Fruit fly (Drosophila melanogaster): ENCODE data around the gene Vlet.

Vlet gene

DNA sequence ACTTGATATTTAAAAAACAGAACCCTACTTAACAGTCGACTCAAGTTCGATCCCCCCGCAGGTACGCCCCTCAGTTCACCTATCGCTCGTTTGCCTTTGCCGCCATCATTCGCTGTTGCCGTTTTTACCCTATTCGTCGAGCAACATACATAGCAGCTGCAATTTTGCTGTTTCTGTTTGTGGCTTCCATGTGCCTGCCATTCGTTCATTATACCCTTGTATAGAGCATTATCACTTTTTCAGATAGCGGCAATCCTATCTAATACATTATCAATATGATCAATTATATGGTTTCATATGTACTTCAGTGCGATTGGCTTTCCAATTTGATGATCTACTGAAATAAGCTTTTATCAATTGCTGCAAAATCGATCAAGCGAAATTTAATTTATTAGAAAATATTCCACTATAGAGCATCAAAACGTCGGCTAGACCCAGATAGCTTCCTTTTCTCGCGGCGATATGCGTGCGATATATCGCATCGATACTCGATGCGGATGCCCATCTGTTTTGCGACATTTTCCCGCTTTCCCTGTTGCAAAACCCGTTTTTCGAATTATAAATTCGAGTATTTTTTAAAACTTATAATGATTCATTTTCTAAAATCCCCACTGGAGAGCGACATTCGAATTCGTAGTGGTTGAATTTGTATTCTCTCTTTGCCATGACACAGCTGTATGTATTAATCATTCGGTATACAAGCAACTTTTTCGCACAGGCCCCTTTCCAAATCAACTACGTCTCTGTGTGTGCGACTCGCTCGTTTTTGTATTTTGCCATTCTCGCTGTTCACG lies 37.7 kb upstream of the Vlet start:
- peak; percentile 93 for TF ChIP-seq CG8301 (tag; optimal IDR thresholded peaks at IDR 0.05)
- peak; percentile 58 for TF ChIP-seq Ets98B (GFP tag; IDR thresholded peaks at IDR 0.05)
- peak; percentile 88 for TF ChIP-seq CG17806 (tag; optimal IDR thresholded peaks at IDR 0.05)
- TF ChIP-seq CG34367 (tag; optimal IDR thresholded peaks at IDR 0.05): peak; percentile 88
- peak; percentile 79 for TF ChIP-seq CG13204 (GFP tag; optimal IDR thresholded peaks at IDR 0.05)
- TF ChIP-seq CG14655 (GFP tag; optimal IDR thresholded peaks at IDR 0.05): peak; percentile 95
- TF ChIP-seq fd96Ca (GFP tag; IDR thresholded peaks at IDR 0.05): peak; percentile 91
- peak; percentile 76 for TF ChIP-seq CG4496 (GFP tag; IDR thresholded peaks at IDR 0.05)
- peak; percentile 87 for TF ChIP-seq D1 (tag; optimal IDR thresholded peaks at IDR 0.05)
- peak; percentile 89 for TF ChIP-seq Snoo (tag; optimal IDR thresholded peaks at IDR 0.05)
- TF ChIP-seq EcR (GFP tag; optimal IDR thresholded peaks at IDR 0.05): no peak
- peak; percentile 95 for TF ChIP-seq CG8159 (tag; optimal IDR thresholded peaks at IDR 0.05)
- peak; percentile 56 for TF ChIP-seq CG10348 (GFP tag; IDR thresholded peaks at IDR 0.05)
- TF ChIP-seq CG12605 (GFP tag; IDR thresholded peaks at IDR 0.05): peak; percentile 78
- TF ChIP-seq Pif1B (GFP tag; optimal IDR thresholded peaks at IDR 0.05): peak; percentile 94
- TF ChIP-seq CG15710 (tag; optimal IDR thresholded peaks at IDR 0.05): peak; percentile 90
- TF ChIP-seq gl (tag; optimal IDR thresholded peaks at IDR 0.05): peak; percentile 81
- peak; percentile 61 for TF ChIP-seq rn (GFP tag; IDR thresholded peaks at IDR 0.05)
- peak; percentile 89 for TF ChIP-seq CG9948 (tag; optimal IDR thresholded peaks at IDR 0.05)
- TF ChIP-seq Pif1A (GFP tag; optimal IDR thresholded peaks at IDR 0.05): peak; percentile 85
- TF ChIP-seq CG32121 (GFP tag; IDR thresholded peaks at IDR 0.05): peak; percentile 86

DNA sequence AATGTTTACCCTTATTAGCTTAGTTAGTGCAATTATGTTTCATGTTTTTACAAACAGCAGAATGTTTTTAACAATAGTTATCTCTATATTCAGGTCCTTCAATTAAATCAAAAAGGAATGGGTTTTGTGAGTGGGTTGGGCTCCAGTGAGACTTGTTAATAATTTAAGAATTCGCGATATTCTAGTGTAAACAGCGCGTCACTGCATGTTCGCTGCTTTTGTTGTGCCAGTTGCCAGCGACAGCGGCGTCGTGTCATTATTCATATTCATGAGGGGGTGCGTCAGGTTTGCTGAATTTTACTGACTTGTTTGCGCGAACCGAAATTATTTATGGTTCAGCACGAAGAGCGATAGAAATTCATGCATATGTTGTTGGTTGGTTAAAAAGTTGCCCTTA lies 36.9 kb upstream of the Vlet start, which contains the start of gene Amun:
Amun (minus strand) TSS at position 303 of the 397 bp plus-strand sequence.
- no peak for TF ChIP-seq CG12605 (GFP tag; IDR thresholded peaks at IDR 0.05)
- TF ChIP-seq CG17806 (tag; optimal IDR thresholded peaks at IDR 0.05): peak; percentile 47
- no peak for TF ChIP-seq CG34367 (tag; optimal IDR thresholded peaks at IDR 0.05)
- no peak for TF ChIP-seq CG13204 (GFP tag; optimal IDR thresholded peaks at IDR 0.05)
- TF ChIP-seq EcR (GFP tag; optimal IDR thresholded peaks at IDR 0.05): no peak
- TF ChIP-seq Ets98B (GFP tag; IDR thresholded peaks at IDR 0.05): no peak
- peak; percentile 52 for TF ChIP-seq CG14655 (GFP tag; optimal IDR thresholded peaks at IDR 0.05)
- TF ChIP-seq CG9948 (tag; optimal IDR thresholded peaks at IDR 0.05): peak; percentile 44
- peak; percentile 22 for TF ChIP-seq D1 (tag; optimal IDR thresholded peaks at IDR 0.05)
- TF ChIP-seq Pif1B (GFP tag; optimal IDR thresholded peaks at IDR 0.05): peak; percentile 34
- no peak for TF ChIP-seq gl (tag; optimal IDR thresholded peaks at IDR 0.05)
- no peak for TF ChIP-seq CG32121 (GFP tag; IDR thresholded peaks at IDR 0.05)
- peak; percentile 57 for TF ChIP-seq CG8301 (tag; optimal IDR thresholded peaks at IDR 0.05)
- TF ChIP-seq Pif1A (GFP tag; optimal IDR thresholded peaks at IDR 0.05): peak; percentile 45
- TF ChIP-seq CG8159 (tag; optimal IDR thresholded peaks at IDR 0.05): peak; percentile 43
- TF ChIP-seq rn (GFP tag; IDR thresholded peaks at IDR 0.05): no peak
- TF ChIP-seq Snoo (tag; optimal IDR thresholded peaks at IDR 0.05): peak; percentile 19
- peak; percentile 52 for TF ChIP-seq CG15710 (tag; optimal IDR thresholded peaks at IDR 0.05)
- no peak; the same call in none of the 3 replicates for TF ChIP-seq fd96Ca (GFP tag; IDR thresholded peaks at IDR 0.05)
- peak; percentile 31 for TF ChIP-seq CG4496 (GFP tag; IDR thresholded peaks at IDR 0.05)
- no peak for TF ChIP-seq CG10348 (GFP tag; IDR thresholded peaks at IDR 0.05)

dm6 chrX:11714529-11715262 lies 36.3 kb upstream of the Vlet start:
- peak; percentile 38; the same call in 1 of the 2 replicates for TF ChIP-seq rn (GFP tag; IDR thresholded peaks at IDR 0.05)
- no peak for TF ChIP-seq CG14655 (GFP tag; optimal IDR thresholded peaks at IDR 0.05)
- TF ChIP-seq CG4496 (GFP tag; IDR thresholded peaks at IDR 0.05): peak; percentile 86; the same call in 2 of the 3 replicates
- peak; percentile 59 for TF ChIP-seq Pif1B (GFP tag; optimal IDR thresholded peaks at IDR 0.05)
- peak; percentile 3 for TF ChIP-seq Pif1A (GFP tag; optimal IDR thresholded peaks at IDR 0.05)
- TF ChIP-seq fd96Ca (GFP tag; IDR thresholded peaks at IDR 0.05): peak; percentile 74
- TF ChIP-seq CG17806 (tag; optimal IDR thresholded peaks at IDR 0.05): peak; percentile 37
- TF ChIP-seq CG8301 (tag; optimal IDR thresholded peaks at IDR 0.05): no peak
- TF ChIP-seq CG34367 (tag; optimal IDR thresholded peaks at IDR 0.05): no peak
- peak; percentile 66 for TF ChIP-seq CG32121 (GFP tag; IDR thresholded peaks at IDR 0.05)
- TF ChIP-seq CG13204 (GFP tag; optimal IDR thresholded peaks at IDR 0.05): peak; percentile 8
- TF ChIP-seq Ets98B (GFP tag; IDR thresholded peaks at IDR 0.05): peak; percentile 75

DNA sequence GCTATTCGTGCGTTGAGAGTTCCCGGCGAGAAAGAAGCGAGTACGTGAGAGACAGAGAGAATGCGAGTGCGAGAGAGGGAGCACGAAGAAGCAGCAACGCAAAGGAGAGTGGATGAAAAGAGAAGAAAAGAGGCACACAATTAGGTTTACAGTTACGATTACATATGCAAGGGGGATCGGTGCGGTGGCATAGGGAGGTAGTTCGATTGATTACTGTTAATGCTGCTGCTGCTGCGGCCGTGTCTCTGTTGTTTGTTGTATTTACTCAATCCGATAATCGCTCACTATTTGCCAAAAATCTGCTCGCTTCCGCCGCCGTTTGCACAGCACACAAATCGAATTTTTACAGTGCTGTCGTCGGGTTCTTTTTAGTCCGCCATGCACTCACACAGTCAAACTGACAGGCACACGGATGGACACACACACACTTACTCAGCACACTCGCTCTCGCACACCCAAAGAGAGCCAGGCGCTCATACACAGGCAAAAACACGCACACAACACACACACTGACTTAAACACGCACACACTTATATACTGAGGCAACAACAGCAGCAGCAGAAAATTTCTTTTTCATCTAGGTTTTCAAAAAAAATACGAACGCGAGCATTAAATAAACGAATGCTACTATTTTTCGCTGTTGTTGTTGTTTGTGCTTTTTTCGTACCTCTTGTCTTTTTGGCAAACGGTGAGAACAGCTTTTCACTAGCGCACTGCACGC lies 35.6 kb upstream of the Vlet start:
- TF ChIP-seq CG15710 (tag; optimal IDR thresholded peaks at IDR 0.05): peak; percentile 27
- TF ChIP-seq Pif1B (GFP tag; optimal IDR thresholded peaks at IDR 0.05): no peak
- no peak for TF ChIP-seq Pif1A (GFP tag; optimal IDR thresholded peaks at IDR 0.05)
- TF ChIP-seq CG9948 (tag; optimal IDR thresholded peaks at IDR 0.05): no peak
- no peak for TF ChIP-seq CG32121 (GFP tag; IDR thresholded peaks at IDR 0.05)
- peak; percentile 0 for TF ChIP-seq EcR (GFP tag; optimal IDR thresholded peaks at IDR 0.05)
- peak; percentile 8 for TF ChIP-seq gl (tag; optimal IDR thresholded peaks at IDR 0.05)
- no peak for TF ChIP-seq rn (GFP tag; IDR thresholded peaks at IDR 0.05)
- peak; percentile 22 for TF ChIP-seq CG8301 (tag; optimal IDR thresholded peaks at IDR 0.05)
- no peak for TF ChIP-seq CG17806 (tag; optimal IDR thresholded peaks at IDR 0.05)
- peak; percentile 18 for TF ChIP-seq CG34367 (tag; optimal IDR thresholded peaks at IDR 0.05)
- peak; percentile 55; the same call in 1 of the 3 replicates for TF ChIP-seq fd96Ca (GFP tag; IDR thresholded peaks at IDR 0.05)
- peak; percentile 59 for TF ChIP-seq CG14655 (GFP tag; optimal IDR thresholded peaks at IDR 0.05)
- no peak; the same call in 1 of the 2 replicates for TF ChIP-seq Ets98B (GFP tag; IDR thresholded peaks at IDR 0.05)
- peak; percentile 59; the same call in 1 of the 3 replicates for TF ChIP-seq CG4496 (GFP tag; IDR thresholded peaks at IDR 0.05)
- TF ChIP-seq CG8159 (tag; optimal IDR thresholded peaks at IDR 0.05): peak; percentile 35
- TF ChIP-seq Snoo (tag; optimal IDR thresholded peaks at IDR 0.05): no peak
- TF ChIP-seq D1 (tag; optimal IDR thresholded peaks at IDR 0.05): no peak
- no peak for TF ChIP-seq CG10348 (GFP tag; IDR thresholded peaks at IDR 0.05)
- TF ChIP-seq CG12605 (GFP tag; IDR thresholded peaks at IDR 0.05): no peak; the same call in 1 of the 2 replicates
- peak; percentile 40 for TF ChIP-seq CG13204 (GFP tag; optimal IDR thresholded peaks at IDR 0.05)
